Worm (Caenorhabditis elegans): ENCODE measurements around the gene gpa-2.

DNA sequence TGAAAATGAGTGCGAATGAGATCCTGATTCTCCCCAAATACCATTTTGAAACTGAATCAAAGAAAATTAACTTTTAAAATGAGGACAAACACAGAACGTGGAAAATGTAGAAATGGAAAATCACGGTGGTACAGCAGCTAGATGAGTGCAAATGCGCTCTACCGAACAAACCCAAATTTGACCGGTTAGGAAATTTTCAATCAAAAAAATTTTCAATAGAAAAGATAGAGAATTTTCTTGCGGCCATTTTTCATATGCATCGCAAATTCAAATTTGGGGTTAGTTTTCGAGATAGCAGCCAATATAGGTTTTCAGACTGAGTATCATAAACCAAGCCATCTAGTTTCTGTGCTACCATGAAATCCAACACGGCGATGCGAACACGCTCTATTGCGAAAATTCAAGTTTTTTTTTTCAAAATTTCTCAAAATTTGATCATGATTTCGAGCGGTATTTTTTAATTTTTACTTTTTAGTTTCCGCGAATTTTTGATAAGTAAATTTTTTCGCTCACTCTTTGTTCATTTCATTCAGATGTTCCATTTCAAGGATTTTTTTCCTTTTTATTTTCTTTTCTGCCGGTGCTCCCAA lies 42.7 kb downstream of the gpa-2 start, which contains the start of gene vha-18:
- TF ChIP-seq mxl-1 (tag; optimal IDR thresholded peaks at IDR 0.05) (no peak), bed-2 (GFP tag; IDR thresholded peaks at IDR 0.05) (0 out of 2 replicates have a peak, but pooled peaks have one; percentile 45), snpc-4 (GFP tag; optimal IDR thresholded peaks at IDR 0.05) (no peak), snpc-4 (tag; optimal IDR thresholded peaks at IDR 0.05) (peak in 3 of 4 experiments; percentile 27 to 71 (median 55)), unc-62 (GFP tag; optimal IDR thresholded peaks at IDR 0.05) (no peak), ztf-26 (tag; optimal IDR thresholded peaks at IDR 0.05) (no peak)

Measured in whole organism, young adult.